Worm (Caenorhabditis elegans) whole organism, midembryonic: ENCODE data around the gene nhr-158.

Experiments
- T22C8.4 ChIP-seq: fragments of 200-800 bp; sonication (Bioruptor generic); IDR thresholded peaks from 2 replicates; pipeline ENCODE4 v1.3.6; 2022; ENCODE audit warnings: missing genetic modification characterization, missing compliant biosample characterization
- cog-1 ChIP-seq: sonication (generic microtip); optimal IDR thresholded peaks from 2 replicates; lab custom pipeline; 2016; ENCODE audit warnings: missing genetic modification characterization, missing compliant biosample characterization
- flt-1 ChIP-seq: fragments of 200-800 bp; sonication (Bioruptor generic); IDR thresholded peaks from 2 replicates; pipeline ENCODE4 v1.3.6; 2022; ENCODE audit warnings: missing genetic modification characterization, missing compliant biosample characterization
- klf-2 ChIP-seq: fragments of 200-800 bp; sonication (Bioruptor generic); conservative IDR thresholded peaks from 2 replicates; pipeline ENCODE4 v1.3.6; 2022; ENCODE audit warnings: missing genetic modification reagents, missing genetic modification characterization, missing compliant biosample characterization
- med-1 ChIP-seq: sonication (generic microtip); optimal IDR thresholded peaks from 2 replicates; lab custom pipeline; 2017; ENCODE audit warnings: missing genetic modification characterization, mild to moderate bottlenecking, missing compliant biosample characterization, antibody characterized with exemption, missing genetic modification reagents; ENCODE audit not compliant: insufficient read depth
- ref-1 ChIP-seq: fragments of 200-800 bp; sonication (Bioruptor generic); conservative IDR thresholded peaks from 2 replicates; pipeline ENCODE4 v1.3.6; 2022; ENCODE audit warnings: missing genetic modification reagents, missing genetic modification characterization, missing compliant biosample characterization
- tab-1 ChIP-seq: fragments of 200-800 bp; sonication (Bioruptor generic); IDR thresholded peaks from 2 replicates; pipeline ENCODE4 v1.3.6; 2022; ENCODE audit warnings: missing genetic modification characterization, missing compliant biosample characterization
- ztf-23 ChIP-seq: fragments of 200-800 bp; sonication (Bioruptor generic); IDR thresholded peaks from 2 replicates; pipeline ENCODE4 v1.3.6; 2022; ENCODE audit warnings: missing genetic modification reagents, missing genetic modification characterization, missing compliant biosample characterization
- ztf-29 ChIP-seq: fragments of 200-800 bp; sonication (Bioruptor generic); IDR thresholded peaks from 2 replicates; pipeline ENCODE4 v1.3.6; 2022; ENCODE audit warnings: missing genetic modification reagents, missing genetic modification characterization, missing compliant biosample characterization

Gene nhr-158

ce11 chrV:3886104-3886503, 12.2 kb upstream of the nhr-158 start, which contains the start of gene nhr-124:
nhr-124 (minus strand) TSS chrV:3886204.
- TF ChIP-seq ref-1: no peak
- no peak for TF ChIP-seq klf-2
- no peak for TF ChIP-seq ztf-23 (GFP tag; lab: Robert Waterston, UW)
- TF ChIP-seq T22C8.4 (GFP tag; lab: Robert Waterston, UW): no peak
- TF ChIP-seq cog-1 (tag; lab: Kevin White, UChicago): no peak
- no peak for TF ChIP-seq ztf-29 (GFP tag; lab: Robert Waterston, UW)
- TF ChIP-seq med-1 (GFP tag; lab: Kevin White, UChicago): no peak
- no peak for TF ChIP-seq tab-1
- TF ChIP-seq flt-1: no peak

- TF ChIP-seq klf-2 (no peak), cog-1 (tag; lab: Kevin White, UChicago) (no peak), tab-1 (no peak), ref-1 (no peak), med-1 (GFP tag; lab: Kevin White, UChicago) (no peak), T22C8.4 (GFP tag; lab: Robert Waterston, UW) (no peak), flt-1 (no peak), ztf-23 (GFP tag; lab: Robert Waterston, UW) (no peak), ztf-29 (GFP tag; lab: Robert Waterston, UW) (no peak)
These were observed 10.6 kb upstream of the nhr-158 start for ce11 chrV:3884550-3884949.

- TF ChIP-seq tab-1 (no peak), ztf-29 (GFP tag; lab: Robert Waterston, UW) (no peak)
These were observed 4.3 kb upstream of the nhr-158 start, which contains the start of gene nhr-159 for ce11 chrV:3878223-3878622. nhr-159 (minus strand) TSS chrV:3878323.

ce11 chrV:3877242-3877641, 3.3 kb upstream of the nhr-158 start:
- TF ChIP-seq T22C8.4 (GFP tag; lab: Robert Waterston, UW) (no peak), ref-1 (no peak), klf-2 (no peak), ztf-23 (GFP tag; lab: Robert Waterston, UW) (no peak), tab-1 (no peak), cog-1 (tag; lab: Kevin White, UChicago) (no peak), med-1 (GFP tag; lab: Kevin White, UChicago) (no peak), ztf-29 (GFP tag; lab: Robert Waterston, UW) (no peak), flt-1 (no peak)

ce11 chrV:3870359-3870758, 3.6 kb downstream of the nhr-158 start:
- TF ChIP-seq cog-1 (tag; lab: Kevin White, UChicago) (no peak), klf-2 (no peak), ztf-29 (GFP tag; lab: Robert Waterston, UW) (no peak), ztf-23 (GFP tag; lab: Robert Waterston, UW) (no peak)

- TF ChIP-seq cog-1 (tag; lab: Kevin White, UChicago) (no peak), ztf-23 (GFP tag; lab: Robert Waterston, UW) (no peak), med-1 (GFP tag; lab: Kevin White, UChicago) (no peak), T22C8.4 (GFP tag; lab: Robert Waterston, UW) (no peak)
These were observed 5.0 kb downstream of the nhr-158 start, which contains the start of gene nhr-157 for ce11 chrV:3868905-3869304. nhr-157 (minus strand) TSS chrV:3869005.

ce11 chrV:3865273-3865672, 8.7 kb downstream of the nhr-158 start:
- no peak for TF ChIP-seq T22C8.4 (GFP tag; lab: Robert Waterston, UW)
- TF ChIP-seq klf-2: no peak
- no peak for TF ChIP-seq ztf-29 (GFP tag; lab: Robert Waterston, UW)
- TF ChIP-seq med-1 (GFP tag; lab: Kevin White, UChicago): no peak
- TF ChIP-seq cog-1 (tag; lab: Kevin White, UChicago): no peak
- no peak for TF ChIP-seq ref-1
- TF ChIP-seq flt-1: no peak
- TF ChIP-seq tab-1: no peak
- no peak for TF ChIP-seq ztf-23 (GFP tag; lab: Robert Waterston, UW)

- TF ChIP-seq ztf-29 (GFP tag; lab: Robert Waterston, UW) (no peak), tab-1 (no peak), cog-1 (tag; lab: Kevin White, UChicago) (no peak), klf-2 (no peak), ref-1 (no peak), med-1 (GFP tag; lab: Kevin White, UChicago) (no peak), ztf-23 (GFP tag; lab: Robert Waterston, UW) (no peak), flt-1 (no peak), T22C8.4 (GFP tag; lab: Robert Waterston, UW) (no peak)
These were observed 11.1 kb downstream of the nhr-158 start, which contains the start of gene nhr-187 for ce11 chrV:3862851-3863250. nhr-187 (minus strand) TSS chrV:3862951.

ce11 chrV:3860123-3860522, 13.8 kb downstream of the nhr-158 start, which contains the start of gene nhr-189:
nhr-189 (minus strand) TSS chrV:3860243.
- no peak for TF ChIP-seq med-1 (GFP tag; lab: Kevin White, UChicago)
- no peak for TF ChIP-seq flt-1
- no peak for TF ChIP-seq klf-2
- TF ChIP-seq cog-1 (tag; lab: Kevin White, UChicago): no peak
- no peak for TF ChIP-seq tab-1
- TF ChIP-seq ref-1: no peak
- no peak for TF ChIP-seq ztf-23 (GFP tag; lab: Robert Waterston, UW)
- TF ChIP-seq T22C8.4 (GFP tag; lab: Robert Waterston, UW): no peak
- TF ChIP-seq ztf-29 (GFP tag; lab: Robert Waterston, UW): no peak

ce11 chrV:3857778-3858177, 16.2 kb downstream of the nhr-158 start, which contains the start of gene nhr-188:
nhr-188 (minus strand) TSS chrV:3857861.
- TF ChIP-seq flt-1 (no peak), ztf-23 (GFP tag; lab: Robert Waterston, UW) (no peak), tab-1 (no peak), cog-1 (tag; lab: Kevin White, UChicago) (no peak), klf-2 (no peak), med-1 (GFP tag; lab: Kevin White, UChicago) (no peak), ref-1 (no peak), ztf-29 (GFP tag; lab: Robert Waterston, UW) (no peak), T22C8.4 (GFP tag; lab: Robert Waterston, UW) (no peak)
